Fruit fly (Drosophila melanogaster): ENCODE results near the gene CG43349.
A peak's percentile ranks its signal among the peaks of the same experiment; 100 is the strongest.

Gene CG43349

dm6 chr2L:1157679-1158518 lies 42.1 kb upstream of the CG43349 start, which contains the start of gene capt (continued):
- TF ChIP-seq CG17359 (tag; optimal IDR thresholded peaks at IDR 0.05), result no peak
- TF ChIP-seq da (GFP tag; optimal IDR thresholded peaks at IDR 0.05), result no peak
- peak; percentile 21; the same call in 1 of the 3 replicates for TF ChIP-seq Dbx (GFP tag; IDR thresholded peaks at IDR 0.05)
- peak; percentile 45 for TF ChIP-seq CG13775 (GFP tag; optimal IDR thresholded peaks at IDR 0.05)
- TF ChIP-seq sob (GFP tag; IDR thresholded peaks at IDR 0.05), result peak; percentile 8; the same call in 1 of the 2 replicates
- no peak for TF ChIP-seq Lim3 (GFP tag; IDR thresholded peaks at IDR 0.05)
- TF ChIP-seq gem (tag; optimal IDR thresholded peaks at IDR 0.05), result no peak
- TF ChIP-seq bbx (GFP tag; IDR thresholded peaks at IDR 0.05; ENCODE audit: partially characterized antibody), result peak; percentile 25; the same call in 1 of the 2 replicates
- TF ChIP-seq CG9727 (GFP tag; optimal IDR thresholded peaks at IDR 0.05), result peak; percentile 18
- no peak for TF ChIP-seq Gsc (GFP tag; IDR thresholded peaks at IDR 0.05)
- TF ChIP-seq Hand (GFP tag; optimal IDR thresholded peaks at IDR 0.05), result no peak
- TF ChIP-seq Rx (GFP tag; IDR thresholded peaks at IDR 0.05), result peak; percentile 25; the same call in 1 of the 2 replicates
- TF ChIP-seq h (optimal IDR thresholded peaks at IDR 0.05), result no peak
- no peak for TF ChIP-seq Atf6 (GFP tag; IDR thresholded peaks at IDR 0.05)
- TF ChIP-seq CG12071 (GFP tag; optimal IDR thresholded peaks at IDR 0.05), result no peak
- no peak for TF ChIP-seq CG17186 (GFP tag; optimal IDR thresholded peaks at IDR 0.05)
- TF ChIP-seq CG16863 (GFP tag; optimal IDR thresholded peaks at IDR 0.05), result peak; percentile 12
- peak; percentile 45; the same call in 1 of the 2 replicates for TF ChIP-seq NFAT (GFP tag; IDR thresholded peaks at IDR 0.05)
- TF ChIP-seq Dll (GFP tag; IDR thresholded peaks at IDR 0.05; ENCODE audit: partially characterized antibody), result no peak
- TF ChIP-seq cwo (GFP tag; optimal IDR thresholded peaks at IDR 0.05), result no peak
- TF ChIP-seq CG8478 (optimal IDR thresholded peaks at IDR 0.05), result no peak
- no peak for TF ChIP-seq lmd (GFP tag; IDR thresholded peaks at IDR 0.05)
- no peak for TF ChIP-seq ems (GFP tag; optimal IDR thresholded peaks at IDR 0.05)
- TF ChIP-seq CG3726 (GFP tag; IDR thresholded peaks at IDR 0.05), result no peak
- TF ChIP-seq CG32767 (GFP tag; IDR thresholded peaks at IDR 0.05), result no peak
- TF ChIP-seq her (GFP tag; optimal IDR thresholded peaks at IDR 0.05), result peak; percentile 2
- TF ChIP-seq Asciz (GFP tag; optimal IDR thresholded peaks at IDR 0.05), result no peak
- peak in 1 of 2 experiments; percentile 38 for TF ChIP-seq chif (GFP tag; optimal IDR thresholded peaks at IDR 0.05)
- no peak for TF ChIP-seq Bteb2 (GFP tag; optimal IDR thresholded peaks at IDR 0.05)
- no peak for TF ChIP-seq CG2678 (tag; optimal IDR thresholded peaks at IDR 0.05)
- no peak for TF ChIP-seq Doc3 (GFP tag; IDR thresholded peaks at IDR 0.05; ENCODE audit: partially characterized antibody)
- TF ChIP-seq CG12659 (GFP tag; optimal IDR thresholded peaks at IDR 0.05), result peak; percentile 28
- no peak for TF ChIP-seq hkb (optimal IDR thresholded peaks at IDR 0.05)
- no peak for TF ChIP-seq hkb (GFP tag; IDR thresholded peaks at IDR 0.05)
- no peak for TF ChIP-seq C15 (GFP tag; IDR thresholded peaks at IDR 0.05)
- no peak for TF ChIP-seq toy (GFP tag; IDR thresholded peaks at IDR 0.05)
- TF ChIP-seq corto (GFP tag; optimal IDR thresholded peaks at IDR 0.05), result no peak
- no peak for TF ChIP-seq CG11560 (tag; IDR thresholded peaks at IDR 0.05)
- TF ChIP-seq CG4404 (GFP tag; IDR thresholded peaks at IDR 0.05), result no peak
- TF ChIP-seq CG17829 (tag; optimal IDR thresholded peaks at IDR 0.05), result peak; percentile 18
- no peak for TF ChIP-seq Ets65A (GFP tag)
- no peak for TF ChIP-seq stc (GFP tag; IDR thresholded peaks at IDR 0.05)
- TF ChIP-seq CoRest (tag; optimal IDR thresholded peaks at IDR 0.05), result peak; percentile 56
- TF ChIP-seq CG9817 (tag; optimal IDR thresholded peaks at IDR 0.05), result peak; percentile 45
- peak; percentile 68 for TF ChIP-seq CG6689 (GFP tag; IDR thresholded peaks at IDR 0.05)
- peak; percentile 41; the same call in 1 of the 2 replicates for TF ChIP-seq CG32532 (GFP tag; IDR thresholded peaks at IDR 0.05)
- TF ChIP-seq gcm (GFP tag; optimal IDR thresholded peaks at IDR 0.05), result peak; percentile 44
- TF ChIP-seq onecut (GFP tag; IDR thresholded peaks at IDR 0.05), result no peak
- no peak for TF ChIP-seq CG14860 (GFP tag; IDR thresholded peaks at IDR 0.05; ENCODE audit: partially characterized antibody)
- no peak for TF ChIP-seq NK7.1 (GFP tag; optimal IDR thresholded peaks at IDR 0.05)
- TF ChIP-seq al (GFP tag; IDR thresholded peaks at IDR 0.05), result peak; percentile 31; the same call in 1 of the 2 replicates

Measured in whole organism, embryonic.